Worm (Caenorhabditis elegans): ENCODE results near the gene F19C6.5.

DNA sequence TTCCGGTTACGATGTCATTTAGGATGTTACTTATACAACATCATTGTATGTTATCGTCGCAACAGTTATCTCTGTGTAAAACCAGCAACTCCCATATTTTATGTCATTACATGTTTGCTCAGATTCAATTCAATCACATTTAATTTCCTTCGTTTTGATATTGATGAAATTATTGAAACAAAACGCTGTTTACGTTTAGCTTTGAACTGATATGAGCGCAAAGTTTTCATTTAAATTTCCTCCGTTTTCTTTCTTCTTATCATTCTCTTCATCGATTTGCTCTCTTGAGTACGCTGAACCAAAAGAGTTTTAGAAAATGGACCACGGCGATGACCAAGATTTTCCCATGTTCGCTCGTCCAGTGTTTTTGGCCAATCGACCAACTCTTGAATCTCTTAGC lies 46.1 kb upstream of the F19C6.5 start, which contains the start of gene sek-6:
- no peak for TF ChIP-seq ceh-48 (tag; optimal IDR thresholded peaks at IDR 0.05)
- TF ChIP-seq pha-4 (tag; optimal IDR thresholded peaks at IDR 0.05) = no peak
- no peak for TF ChIP-seq ama-1 (optimal IDR thresholded peaks at IDR 0.05)
- TF ChIP-seq nhr-11 (tag; optimal IDR thresholded peaks at IDR 0.05) = no peak
- no peak for TF ChIP-seq C08G9.2 (tag; optimal IDR thresholded peaks at IDR 0.05)
